Fruit fly (Drosophila melanogaster) Kc167 (cell line): Measurements from ENCODE around the gene CG7536.

Experiments used
- Sin3A ChIP-seq: fragments of >200 bp; optimal IDR thresholded peaks from 2 replicates; lab custom pipeline; 2018; ENCODE audit warnings: missing external identifiers
- h ChIP-seq: fragments of >200 bp; optimal IDR thresholded peaks from 3 replicates; lab custom pipeline; 2018; ENCODE audit warnings: missing external identifiers
- psq ChIP-seq: fragments of >200 bp; optimal IDR thresholded peaks from 2 replicates; lab custom pipeline; 2017; ENCODE audit warnings: missing external identifiers
- ttk ChIP-seq: sonication (Bioruptor generic); optimal IDR thresholded peaks from 2 replicates; lab custom pipeline; 2017; ENCODE audit warnings: missing external identifiers

DNA sequence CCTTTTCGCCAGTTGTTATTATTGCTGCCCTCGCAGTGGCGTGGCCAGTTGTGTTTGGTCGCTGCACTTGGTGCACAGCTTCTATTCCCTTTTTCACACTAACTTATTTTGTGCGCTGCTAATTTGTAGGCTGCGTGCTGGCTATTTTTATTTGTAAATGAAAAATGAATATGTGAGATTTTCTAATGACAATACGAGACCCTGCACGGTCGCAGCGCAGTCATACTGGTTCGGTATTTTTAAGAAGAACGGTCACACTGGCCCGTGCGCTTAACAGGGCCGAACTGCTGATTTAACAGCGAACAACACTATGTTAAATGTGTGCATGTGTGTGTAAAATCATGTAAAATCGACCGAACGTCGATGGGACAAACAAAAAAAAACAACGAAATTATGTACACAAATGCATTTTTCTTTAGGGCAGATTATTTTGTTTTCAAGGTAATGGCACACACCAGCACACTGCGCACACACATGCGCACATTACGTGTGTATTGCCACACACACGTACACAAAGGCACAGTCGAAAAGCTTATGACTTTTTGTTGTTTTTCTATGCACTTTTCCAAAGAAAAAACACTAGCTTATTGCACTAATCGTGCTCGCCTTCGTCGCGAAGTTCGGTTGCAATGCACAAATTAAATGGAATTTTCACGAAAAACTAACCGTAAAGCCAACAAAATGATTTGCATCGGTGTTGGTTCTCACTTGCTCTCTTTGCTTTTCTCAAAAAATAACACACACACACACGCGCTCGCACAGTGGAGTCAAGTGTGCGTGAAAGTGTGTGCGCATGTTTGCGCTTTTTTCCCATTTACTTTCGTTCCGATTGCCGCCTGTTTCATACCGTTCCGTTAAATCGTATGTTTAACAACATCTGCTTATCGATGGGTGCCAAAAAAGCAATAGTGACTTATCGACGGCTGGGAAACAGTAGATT is 48.8 kb upstream of the CG7536 start, which contains the start of gene ari-1:
- no peak for TF ChIP-seq ttk
- TF ChIP-seq Sin3A: no peak
- no peak for TF ChIP-seq psq (lab: Kevin White, UChicago)
- no peak for TF ChIP-seq h (lab: Kevin White, UChicago)
